Worm (Caenorhabditis elegans) whole organism, L3 larva: ENCODE measurements around the gene ril-1.

Source experiments
- ceh-28 ChIP-seq: fragments of 150-350 bp; optimal IDR thresholded peaks from 2 replicates; lab custom pipeline; 2014; ENCODE audit warnings: missing biosample characterization, missing genetic modification reagents, missing genetic modification characterization
- egl-27 ChIP-seq: sonication (generic microtip); optimal IDR thresholded peaks from 4 replicates; lab custom pipeline; 2017; ENCODE audit warnings: missing biosample characterization, missing genetic modification reagents, missing genetic modification characterization
- fos-1 ChIP-seq: fragments of 150-350 bp; optimal IDR thresholded peaks from 2 replicates; lab custom pipeline; 2014; ENCODE audit warnings: missing biosample characterization, missing genetic modification characterization
- lin-15B ChIP-seq: fragments of 150-350 bp; optimal IDR thresholded peaks from 2 replicates; lab custom pipeline; 2014; ENCODE audit warnings: missing biosample characterization, missing genetic modification characterization
- nfya-1 ChIP-seq: sonication (generic microtip); optimal IDR thresholded peaks from 2 replicates; lab custom pipeline; 2017; ENCODE audit warnings: missing genetic modification characterization, mild to moderate bottlenecking, missing compliant biosample characterization, antibody characterized with exemption, moderate library complexity; ENCODE audit not compliant: insufficient read depth
- nhr-11 ChIP-seq: fragments of 150-350 bp; optimal IDR thresholded peaks from 2 replicates; lab custom pipeline; 2014; ENCODE audit warnings: missing biosample characterization, missing genetic modification characterization
- nhr-77 ChIP-seq: fragments of 150-350 bp; optimal IDR thresholded peaks from 2 replicates; lab custom pipeline; 2014; ENCODE audit warnings: missing biosample characterization, missing genetic modification characterization

DNA sequence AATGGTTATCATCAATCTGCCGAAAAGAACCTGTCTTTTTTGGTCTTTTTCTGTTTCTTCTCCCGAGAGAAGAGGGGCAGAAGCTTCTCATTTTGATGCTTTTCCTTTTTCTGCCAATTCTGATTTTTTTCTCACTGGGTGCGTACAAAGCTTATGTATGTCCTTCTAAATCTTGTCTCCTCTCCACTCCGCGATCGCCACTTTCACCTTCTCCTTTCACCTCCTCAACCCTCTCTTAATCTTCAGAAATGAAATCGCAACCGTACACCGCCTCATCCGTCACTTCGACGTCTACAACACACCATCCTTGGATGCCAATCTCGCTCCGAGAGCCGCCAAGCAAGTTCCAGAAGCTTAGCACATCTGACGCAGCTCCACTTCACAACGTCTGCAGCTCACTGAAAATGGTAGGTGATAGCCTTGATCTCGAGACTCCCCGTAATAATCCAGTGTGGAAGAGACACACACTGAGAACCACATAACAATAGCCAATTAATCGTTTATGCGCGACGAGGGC lies 15.9 kb downstream of the ril-1 start, which contains the start of gene R02D5.1:
- no peak for TF ChIP-seq nhr-11 (tag; lab: Kevin White, UChicago)
- TF ChIP-seq ceh-28, result no peak
- TF ChIP-seq nhr-77, result no peak
- no peak for TF ChIP-seq nfya-1 (tag; lab: Kevin White, UChicago)
- no peak for TF ChIP-seq fos-1 (tag; lab: Kevin White, UChicago)
- no peak for TF ChIP-seq lin-15B (tag; lab: Kevin White, UChicago)
- TF ChIP-seq egl-27 (tag; lab: Kevin White, UChicago), result no peak
